Fruit fly (Drosophila melanogaster): ENCODE data around the gene CG3739.

DNA sequence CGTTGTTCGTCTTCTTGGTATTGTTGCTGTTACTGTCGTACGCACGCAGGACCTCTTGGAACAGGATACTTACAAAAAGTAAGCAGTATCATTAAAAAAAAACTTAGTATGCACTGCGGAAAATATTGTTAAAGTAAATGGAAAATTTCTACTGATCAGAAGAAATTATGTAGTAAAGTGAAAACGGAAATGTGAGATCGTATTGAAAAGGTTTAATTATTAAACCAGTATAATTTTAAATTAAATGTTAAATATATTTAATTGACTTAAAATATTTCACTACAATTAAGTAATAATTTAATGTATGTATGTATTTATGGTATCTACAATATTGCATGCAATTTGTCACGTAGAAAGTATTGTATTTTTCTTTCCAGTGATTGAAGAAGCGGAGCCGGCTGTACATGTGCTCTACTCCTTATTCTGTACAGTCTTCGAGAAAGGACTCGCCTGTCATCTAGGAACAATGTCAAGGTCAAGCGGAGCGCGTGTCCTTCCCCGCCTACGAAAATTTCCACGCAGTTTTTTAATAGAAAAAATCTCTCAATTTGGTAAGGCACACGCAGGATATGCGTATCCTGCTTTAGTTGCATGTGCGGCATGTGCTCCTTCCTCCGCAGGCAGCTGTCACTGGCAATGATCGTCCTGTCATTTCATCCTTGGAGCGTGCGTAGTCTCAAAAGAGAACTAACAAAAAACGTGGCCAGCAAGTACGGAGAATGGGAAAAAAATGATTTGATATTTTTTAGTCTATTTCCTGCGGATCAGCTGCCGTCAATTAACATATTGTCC, 49.4 kb upstream of the CG3739 start:
- no peak for TF ChIP-seq Dll (optimal IDR thresholded peaks at IDR 0.05)
- no peak for TF ChIP-seq psq (optimal IDR thresholded peaks at IDR 0.05)

Measured in whole organism.